Fruit fly (Drosophila melanogaster) whole organism, wandering third instar larva: Measurements from ENCODE around the gene ppk23.
A peak's percentile ranks its signal among the peaks of the same experiment; 100 is the strongest.

Experiments used
- Abd-B ChIP-seq: fragments of >200 bp; optimal IDR thresholded peaks from 2 replicates; lab custom pipeline; 2017; ENCODE audit warnings: missing biosample characterization, missing genetic modification characterization
- CG32264 ChIP-seq: fragments of 200-800 bp; sonication (Bioruptor generic); optimal IDR thresholded peaks from 2 replicates; lab custom pipeline; 2016; ENCODE audit warnings: missing biosample characterization, missing genetic modification characterization
- CG9705 ChIP-seq: fragments of 200-800 bp; sonication (Bioruptor generic); optimal IDR thresholded peaks from 2 replicates; lab custom pipeline; 2018; ENCODE audit warnings: missing biosample characterization, mild to moderate bottlenecking, missing genetic modification characterization
- CrebA ChIP-seq: fragments of 200-800 bp; sonication (Bioruptor generic); optimal IDR thresholded peaks from 2 replicates; lab custom pipeline; 2016; ENCODE audit warnings: missing biosample characterization, mild to moderate bottlenecking, missing genetic modification characterization, borderline replicate concordance
- Dfd ChIP-seq: fragments of >200 bp; optimal IDR thresholded peaks from 2 replicates; lab custom pipeline; 2017; ENCODE audit warnings: missing biosample characterization, missing genetic modification characterization
- Dif ChIP-seq: fragments of 200-275, 200-300 bp; sonication (Bioruptor generic); optimal IDR thresholded peaks from 2 replicates; lab custom pipeline; 2018; ENCODE audit warnings: missing biosample characterization, missing genetic modification characterization; ENCODE audit not compliant: partially characterized antibody
- GATAd ChIP-seq: sonication (Bioruptor generic); optimal IDR thresholded peaks from 2 replicates; lab custom pipeline; 2016; ENCODE audit warnings: missing biosample characterization, missing genetic modification characterization
- HLH106 ChIP-seq: fragments of 200-800 bp; optimal IDR thresholded peaks from 3 replicates; lab custom pipeline; 2019; ENCODE audit warnings: missing biosample characterization, mild to moderate bottlenecking, missing genetic modification characterization, moderate library complexity
- Hnf4 ChIP-seq: fragments of 200-800 bp; sonication (Bioruptor generic); optimal IDR thresholded peaks from 2 replicates; lab custom pipeline; 2016; ENCODE audit warnings: missing biosample characterization, mild to moderate bottlenecking, missing genetic modification characterization
- Hr78 ChIP-seq: fragments of >200 bp; optimal IDR thresholded peaks from 2 replicates; lab custom pipeline; 2017; ENCODE audit warnings: missing biosample characterization, missing genetic modification characterization
- Hr83 ChIP-seq: fragments of 200-300 bp; sonication (Bioruptor generic); optimal IDR thresholded peaks from 2 replicates; lab custom pipeline; 2016; ENCODE audit warnings: missing biosample characterization, mild to moderate bottlenecking, missing genetic modification characterization, moderate library complexity; ENCODE audit not compliant: poor library complexity, severe bottlenecking
- Jra ChIP-seq: sonication (Bioruptor generic); optimal IDR thresholded peaks from 2 replicates; lab custom pipeline; 2016; ENCODE audit warnings: missing biosample characterization, missing genetic modification characterization
- Mio ChIP-seq: sonication (Bioruptor generic); optimal IDR thresholded peaks from 2 replicates; lab custom pipeline; 2016; ENCODE audit warnings: missing biosample characterization, missing genetic modification characterization
- Myc ChIP-seq: fragments of >200 bp; optimal IDR thresholded peaks from 2 replicates; lab custom pipeline; 2017
- N ChIP-seq: fragments of >200 bp; optimal IDR thresholded peaks from 2 replicates; lab custom pipeline; 2018; ENCODE audit warnings: missing biosample characterization, missing external identifiers, missing genetic modification characterization
- OdsH ChIP-seq: fragments of 200-800 bp; sonication (Bioruptor generic); optimal IDR thresholded peaks from 2 replicates; lab custom pipeline; 2016; ENCODE audit warnings: missing biosample characterization, mild to moderate bottlenecking, missing genetic modification characterization
- Rel ChIP-seq, 2 experiments: fragments of 200-800 bp; sonication (Bioruptor generic) in 1 of 2; optimal IDR thresholded peaks; 2 replicates in 1 of 2; 3 replicates in 1 of 2; lab custom pipeline; 2016 to 2019; ENCODE audit warnings: mild to moderate bottlenecking in 2 of 2, missing biosample characterization in 2 of 2, missing genetic modification characterization in 2 of 2, moderate library complexity in 1 of 2
- Sp1 ChIP-seq: fragments of 200-800 bp; sonication (Bioruptor generic); optimal IDR thresholded peaks from 3 replicates; lab custom pipeline; 2019; ENCODE audit warnings: missing biosample characterization, mild to moderate bottlenecking, missing genetic modification characterization, moderate library complexity
- Vsx2 ChIP-seq: fragments of 200-300, 225-300 bp; sonication (Bioruptor generic); optimal IDR thresholded peaks from 2 replicates; lab custom pipeline; 2018; ENCODE audit warnings: missing biosample characterization, missing genetic modification characterization; ENCODE audit not compliant: partially characterized antibody
- br ChIP-seq: fragments of 200-800 bp; sonication (Bioruptor generic); optimal IDR thresholded peaks from 2 replicates; lab custom pipeline; 2016; ENCODE audit warnings: missing biosample characterization, missing genetic modification characterization
- brk ChIP-seq: fragments of 200-800 bp; sonication (Bioruptor generic); optimal IDR thresholded peaks from 2 replicates; lab custom pipeline; 2016; ENCODE audit warnings: missing biosample characterization, mild to moderate bottlenecking, missing genetic modification characterization
- dl ChIP-seq, 2 experiments: fragments of 175-275, 200-275 bp in 1 of 2; fragments of 200-275 bp in 1 of 2; sonication (Bioruptor generic); optimal IDR thresholded peaks; lab custom pipeline; 2018; ENCODE audit warnings: mild to moderate bottlenecking in 2 of 2, missing biosample characterization in 2 of 2, missing genetic modification characterization in 2 of 2, moderate library complexity in 2 of 2; ENCODE audit not compliant: partially characterized antibody in 2 of 2, insufficient read depth in 1 of 2
- dmrt93B ChIP-seq: fragments of 200-800 bp; sonication (Bioruptor generic); optimal IDR thresholded peaks from 2 replicates; lab custom pipeline; 2018; ENCODE audit warnings: missing biosample characterization, mild to moderate bottlenecking, missing genetic modification characterization
- dsf ChIP-seq: sonication (Bioruptor generic); optimal IDR thresholded peaks from 2 replicates; lab custom pipeline; 2016; ENCODE audit warnings: missing biosample characterization, missing genetic modification characterization, borderline replicate concordance
- ey ChIP-seq: fragments of 200-800 bp; sonication (Bioruptor generic); optimal IDR thresholded peaks from 2 replicates; lab custom pipeline; 2016; ENCODE audit warnings: missing biosample characterization, missing genetic modification characterization
- foxo ChIP-seq, 2 experiments: fragments of 200-800 bp; sonication (Bioruptor generic); optimal IDR thresholded peaks; 2 replicates in 1 of 2; 3 replicates in 1 of 2; lab custom pipeline; 2016 to 2017; ENCODE audit warnings: missing biosample characterization in 2 of 2, missing genetic modification characterization in 2 of 2
- fru ChIP-seq: fragments of 200-800 bp; sonication (Bioruptor generic); optimal IDR thresholded peaks from 3 replicates; lab custom pipeline; 2016; ENCODE audit warnings: missing biosample characterization, mild to moderate bottlenecking, missing genetic modification characterization
- h ChIP-seq: fragments of 200-800 bp; sonication (Bioruptor generic); optimal IDR thresholded peaks from 3 replicates; lab custom pipeline; 2016; ENCODE audit warnings: missing biosample characterization, mild to moderate bottlenecking, missing genetic modification characterization
- jim ChIP-seq: fragments of 175-275, 200-325 bp; sonication (Bioruptor generic); optimal IDR thresholded peaks from 2 replicates; lab custom pipeline; 2016; ENCODE audit warnings: missing biosample characterization, mild to moderate bottlenecking, missing genetic modification characterization
- lola ChIP-seq: fragments of >200 bp; optimal IDR thresholded peaks from 2 replicates; lab custom pipeline; 2017; ENCODE audit warnings: missing biosample characterization, missing genetic modification characterization
- pan ChIP-seq: fragments of >200 bp; optimal IDR thresholded peaks from 2 replicates; lab custom pipeline; 2017
- psq ChIP-seq: fragments of 200-800 bp; sonication (Bioruptor generic); optimal IDR thresholded peaks from 3 replicates; lab custom pipeline; 2017; ENCODE audit warnings: missing biosample characterization, mild to moderate bottlenecking, missing genetic modification characterization, moderate library complexity
- rgr ChIP-seq: fragments of 200-800 bp; sonication (Bioruptor generic); optimal IDR thresholded peaks from 3 replicates; lab custom pipeline; 2016; ENCODE audit warnings: missing biosample characterization, mild to moderate bottlenecking, missing genetic modification characterization
- sage ChIP-seq: fragments of 200-800 bp; sonication (Bioruptor generic); optimal IDR thresholded peaks from 2 replicates; lab custom pipeline; 2016; ENCODE audit warnings: missing biosample characterization, mild to moderate bottlenecking, missing genetic modification characterization
- sv ChIP-seq: fragments of 200-800 bp; sonication (Bioruptor generic); optimal IDR thresholded peaks from 3 replicates; lab custom pipeline; 2016; ENCODE audit warnings: missing biosample characterization, missing genetic modification characterization
- tai ChIP-seq: sonication (Bioruptor generic); optimal IDR thresholded peaks from 2 replicates; lab custom pipeline; 2016; ENCODE audit warnings: missing biosample characterization, missing genetic modification characterization
- usp ChIP-seq: fragments of >200 bp; optimal IDR thresholded peaks from 2 replicates; lab custom pipeline; 2017; ENCODE audit warnings: missing biosample characterization, missing genetic modification characterization
- woc ChIP-seq: sonication (Bioruptor generic); optimal IDR thresholded peaks from 2 replicates; lab custom pipeline; 2016; ENCODE audit warnings: missing biosample characterization, mild to moderate bottlenecking, missing genetic modification characterization

ppk23 gene

DNA sequence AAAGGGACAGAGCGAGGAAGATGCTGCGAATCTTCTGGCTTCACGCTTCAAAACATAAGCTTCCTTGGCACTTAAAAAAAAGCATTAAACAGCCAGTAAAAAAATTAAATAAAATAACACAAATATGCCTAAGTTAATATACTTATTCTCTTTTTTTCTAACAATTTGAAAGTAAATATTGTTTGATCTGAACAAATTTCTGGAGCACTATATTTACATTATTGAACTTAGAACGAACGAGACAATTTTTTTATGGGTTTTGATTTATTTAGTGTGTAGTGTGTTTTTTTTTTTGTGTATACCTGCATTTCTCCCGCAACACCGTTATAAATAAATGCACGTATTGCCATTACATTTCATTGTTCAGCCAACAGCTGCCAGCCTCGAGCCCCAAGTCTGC is 23.4 kb downstream of the ppk23 start:
- TF ChIP-seq GATAd (GFP tag; lab: Kevin White, UChicago) (no peak), Dif (GFP tag; lab: Kevin White, UChicago) (no peak), lola (GFP tag; lab: Kevin White, UChicago) (no peak), sv (no peak), Vsx2 (GFP tag; lab: Kevin White, UChicago) (no peak), Rel (GFP tag; optimal IDR thresholded peaks at IDR 0.05; lab: Kevin White, UChicago) (no peak), Rel (tag; optimal IDR thresholded peaks at IDR 0.05; lab: Kevin White, UChicago) (no peak), CrebA (GFP tag; lab: Kevin White, UChicago) (no peak), br (GFP tag; lab: Kevin White, UChicago) (no peak), usp (GFP tag; lab: Kevin White, UChicago) (no peak), tai (no peak), CG32264 (no peak), CG9705 (GFP tag; lab: Kevin White, UChicago) (no peak), fru (peak; percentile 61), OdsH (GFP tag; lab: Kevin White, UChicago) (no peak), foxo (GFP tag; optimal IDR thresholded peaks at IDR 0.05; lab: Kevin White, UChicago) (peak in 1 of 2 experiments; percentile 66), Hr78 (GFP tag; lab: Kevin White, UChicago) (no peak), dsf (GFP tag; lab: Kevin White, UChicago) (no peak), rgr (GFP tag; lab: Kevin White, UChicago) (no peak), dmrt93B (no peak), jim (no peak), Mio (no peak), Hnf4 (GFP tag; lab: Kevin White, UChicago) (no peak), Dfd (GFP tag; lab: Kevin White, UChicago) (no peak), Jra (no peak), ey (GFP tag; lab: Kevin White, UChicago) (no peak), Hr83 (GFP tag; lab: Kevin White, UChicago) (no peak), dl (GFP tag; optimal IDR thresholded peaks at IDR 0.05; lab: Kevin White, UChicago; ENCODE audit: insufficient read depth in 1 of 2, partially characterized antibody in 2 of 2) (no peak), h (GFP tag; lab: Kevin White, UChicago) (peak; percentile 14), sage (GFP tag; lab: Kevin White, UChicago) (no peak), woc (no peak), brk (no peak), HLH106 (tag; lab: Kevin White, UChicago) (peak; percentile 6), pan (no peak), psq (GFP tag; lab: Kevin White, UChicago) (peak; percentile 38), Myc (no peak), N (no peak), Abd-B (GFP tag; lab: Kevin White, UChicago) (no peak), Sp1 (peak; percentile 9)

DNA sequence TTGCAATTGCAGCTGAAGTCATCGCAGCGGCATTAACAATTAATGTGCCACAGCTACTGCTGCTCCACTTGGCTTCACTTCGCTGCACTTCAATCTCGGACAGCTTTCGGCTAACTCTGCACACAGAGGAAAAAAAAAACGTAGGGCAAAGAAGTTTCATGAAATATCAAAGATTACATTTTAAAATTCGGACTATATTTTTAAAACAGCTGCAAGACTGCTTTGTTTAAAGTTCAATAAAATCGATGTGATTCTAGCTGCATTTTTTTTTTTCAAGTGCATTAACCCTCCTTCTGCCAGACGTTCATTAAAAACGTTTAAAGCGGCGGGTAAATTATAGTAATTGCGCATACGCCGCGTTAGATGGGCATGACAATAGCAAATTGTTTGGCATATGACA is 24.6 kb downstream of the ppk23 start:
- no peak for TF ChIP-seq Dif (GFP tag; lab: Kevin White, UChicago)
- TF ChIP-seq tai: no peak
- no peak for TF ChIP-seq sv
- TF ChIP-seq Dfd (GFP tag; lab: Kevin White, UChicago): no peak
- no peak for TF ChIP-seq Mio
- TF ChIP-seq psq (GFP tag; lab: Kevin White, UChicago): no peak
- no peak for TF ChIP-seq usp (GFP tag; lab: Kevin White, UChicago)
- TF ChIP-seq OdsH (GFP tag; lab: Kevin White, UChicago): no peak
- no peak for TF ChIP-seq GATAd (GFP tag; lab: Kevin White, UChicago)
- no peak for TF ChIP-seq h (GFP tag; lab: Kevin White, UChicago)
- no peak for TF ChIP-seq Jra
- no peak for TF ChIP-seq woc
- TF ChIP-seq CrebA (GFP tag; lab: Kevin White, UChicago): no peak
- no peak for TF ChIP-seq lola (GFP tag; lab: Kevin White, UChicago)
- TF ChIP-seq Abd-B (GFP tag; lab: Kevin White, UChicago): no peak

DNA sequence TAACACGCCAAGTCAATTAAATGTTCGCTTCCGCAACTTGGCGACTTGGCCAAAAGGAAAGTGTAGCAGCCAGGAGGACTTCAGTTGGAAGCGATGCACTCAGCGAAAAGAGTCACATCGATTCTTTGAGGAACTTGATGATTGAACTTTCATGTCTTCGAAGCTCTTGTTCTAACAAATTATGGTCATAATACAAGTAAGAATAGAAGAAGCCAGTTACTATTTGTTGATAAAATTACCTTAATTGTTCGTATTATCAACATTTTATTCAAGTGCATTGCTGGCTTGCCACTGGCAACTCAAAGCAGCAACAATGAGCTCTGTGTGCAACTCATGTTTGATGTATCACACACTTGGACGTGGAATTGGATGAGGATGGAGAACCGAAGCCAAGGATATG is 25.7 kb downstream of the ppk23 start:
- TF ChIP-seq h (GFP tag; lab: Kevin White, UChicago) (peak; percentile 63), pan (no peak), sage (GFP tag; lab: Kevin White, UChicago) (no peak), rgr (GFP tag; lab: Kevin White, UChicago) (peak; percentile 36), lola (GFP tag; lab: Kevin White, UChicago) (no peak), Dif (GFP tag; lab: Kevin White, UChicago) (no peak), jim (no peak), woc (peak; percentile 1), Sp1 (peak; percentile 62), fru (peak; percentile 67), OdsH (GFP tag; lab: Kevin White, UChicago) (peak; percentile 17), Hnf4 (GFP tag; lab: Kevin White, UChicago) (peak; percentile 56), usp (GFP tag; lab: Kevin White, UChicago) (no peak), HLH106 (tag; lab: Kevin White, UChicago) (peak; percentile 57), Jra (no peak), foxo (GFP tag; optimal IDR thresholded peaks at IDR 0.05; lab: Kevin White, UChicago) (peak in 1 of 2 experiments; percentile 46), psq (GFP tag; lab: Kevin White, UChicago) (peak; percentile 34), Dfd (GFP tag; lab: Kevin White, UChicago) (no peak), N (no peak), CrebA (GFP tag; lab: Kevin White, UChicago) (no peak), br (GFP tag; lab: Kevin White, UChicago) (peak; percentile 64), ey (GFP tag; lab: Kevin White, UChicago) (peak; percentile 44), dmrt93B (peak; percentile 36), Hr83 (GFP tag; lab: Kevin White, UChicago) (no peak)
- TF ChIP-seq, all 38 proteins: peak for 13
